Worm (Caenorhabditis elegans): Measurements from ENCODE around the gene F43C11.2.

DNA sequence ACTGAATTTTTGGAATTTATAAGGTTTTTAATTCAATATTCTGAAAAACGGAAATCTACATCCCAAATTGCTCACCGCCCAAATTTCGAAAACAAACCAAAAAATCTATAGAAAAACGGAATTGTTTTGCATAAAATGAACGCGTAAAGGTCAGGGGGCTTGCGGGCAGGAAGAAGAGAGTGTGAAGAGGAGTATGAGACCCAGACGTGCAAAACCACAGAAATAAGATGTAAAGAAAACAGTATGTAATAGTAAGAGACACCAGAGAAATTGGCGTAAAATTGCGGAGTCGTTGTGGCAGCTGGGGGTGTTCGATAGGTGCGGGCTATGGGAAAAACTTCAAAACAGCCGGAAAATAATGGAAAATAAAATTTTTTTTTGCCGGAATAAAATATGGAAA lies 13.6 kb upstream of the F43C11.2 start:
- TF ChIP-seq W03F9.2 (tag; optimal IDR thresholded peaks at IDR 0.05) (no peak), him-1 (tag; optimal IDR thresholded peaks at IDR 0.05) (no peak)

Data from whole organism, L4/young adult.